1 fruit fly cellular context compared by ENCODE assay signal in the genomic region with DNA sequence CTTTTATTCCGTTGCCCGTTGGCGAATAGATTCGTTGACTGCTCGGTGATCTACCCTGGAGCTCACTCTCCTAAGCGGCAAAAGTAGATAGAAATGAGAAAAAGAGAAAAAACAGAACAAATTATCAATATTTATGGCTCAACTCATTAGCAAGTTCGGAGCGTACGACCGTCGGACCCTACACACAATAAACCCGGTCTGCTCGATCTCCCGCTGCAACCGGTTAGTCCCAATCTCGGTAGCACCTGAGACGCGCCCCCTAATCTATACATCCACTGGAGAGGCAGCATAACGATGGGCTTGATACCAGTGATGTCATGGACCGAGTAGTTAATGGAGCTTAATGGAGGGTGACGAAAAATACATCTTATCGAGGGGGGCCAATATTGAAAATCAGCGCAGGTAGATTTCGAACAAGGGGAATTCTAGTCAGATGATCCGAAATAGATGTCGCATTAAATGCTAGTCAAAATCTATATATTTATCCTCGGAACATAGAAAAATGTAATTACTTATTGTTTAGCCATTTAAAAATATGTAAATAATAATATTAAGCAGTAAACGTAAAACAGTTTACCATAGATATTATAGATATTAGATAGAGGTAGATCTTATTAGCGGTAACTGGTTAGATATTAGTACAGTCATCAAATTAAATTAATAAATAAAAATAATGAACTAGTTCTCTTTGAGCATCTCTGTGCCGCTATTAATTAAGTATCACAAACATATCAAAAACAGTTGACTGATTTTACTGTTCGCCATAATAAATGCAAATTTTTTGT.
TF ChIP-seq lines count a peak whose summit lies in the region.

A gene (minus strand): TSS at position 58 of the 785 bp plus-strand sequence.

TF ChIP-seq in whole organism, embryonic, 481 proteins besides CTCF, POLR2A, EP300 and RAD21 (continued from another document):
- TF ChIP-seq zfh1 (GFP tag; IDR thresholded peaks at IDR 0.05; lab: Robert Waterston, UW) (0 out of 3 replicates have a peak, but pooled peaks have one; percentile 2), Neu2 (GFP tag; optimal IDR thresholded peaks at IDR 0.05; lab: Kevin White, UChicago; ENCODE audit: borderline replicate concordance) (no peak), Fer2 (tag; optimal IDR thresholded peaks at IDR 0.05; lab: Kevin White, UChicago) (no peak), NK7.1 (GFP tag; optimal IDR thresholded peaks at IDR 0.05; lab: Kevin White, UChicago) (no peak), ken (GFP tag; IDR thresholded peaks at IDR 0.05; lab: Robert Waterston, UW) (no peak), exex (tag; optimal IDR thresholded peaks at IDR 0.05; lab: Kevin White, UChicago) (no peak), eve (GFP tag; optimal IDR thresholded peaks at IDR 0.05; lab: Kevin White, UChicago) (no peak), H15 (GFP tag; IDR thresholded peaks at IDR 0.05; lab: Robert Waterston, UW) (no peak), Rfx (GFP tag; IDR thresholded peaks at IDR 0.05; lab: Robert Waterston, UW) (no peak), crol (GFP tag; IDR thresholded peaks at IDR 0.05; lab: Robert Waterston, UW) (no peak), fu2 (GFP tag; optimal IDR thresholded peaks at IDR 0.05; lab: Kevin White, UChicago) (no peak), btn (GFP tag; optimal IDR thresholded peaks at IDR 0.05; lab: Kevin White, UChicago) (no peak), schlank (tag; optimal IDR thresholded peaks at IDR 0.05; lab: Kevin White, UChicago) (no peak), Poxn (GFP tag; IDR thresholded peaks at IDR 0.05; lab: Robert Waterston, UW) (no peak), grn (GFP tag; optimal IDR thresholded peaks at IDR 0.05; lab: Kevin White, UChicago) (no peak), Taf1 (GFP tag; IDR thresholded peaks at IDR 0.05; lab: Robert Waterston, UW) (no peak), jing (GFP tag; optimal IDR thresholded peaks at IDR 0.05; lab: Kevin White, UChicago) (no peak), jigr1 (GFP tag; IDR thresholded peaks at IDR 0.05; lab: Robert Waterston, UW) (no peak), hkb (optimal IDR thresholded peaks at IDR 0.05; lab: Kevin White, UChicago) (no peak), hkb (GFP tag; IDR thresholded peaks at IDR 0.05; lab: Robert Waterston, UW) (no peak), CG9609 (GFP tag; optimal IDR thresholded peaks at IDR 0.05; lab: Kevin White, UChicago) (no peak), Sox102F (GFP tag; optimal IDR thresholded peaks at IDR 0.05; lab: Kevin White, UChicago) (no peak), tll (GFP tag; optimal IDR thresholded peaks at IDR 0.05; lab: Kevin White, UChicago) (no peak), Six4 (GFP tag; optimal IDR thresholded peaks at IDR 0.05; lab: Kevin White, UChicago) (no peak), CG1603 (tag; optimal IDR thresholded peaks at IDR 0.05; lab: Kevin White, UChicago) (no peak), tup (GFP tag; optimal IDR thresholded peaks at IDR 0.05; lab: Kevin White, UChicago) (no peak), danr (GFP tag; IDR thresholded peaks at IDR 0.05; lab: Robert Waterston, UW) (no peak), CG7556 (GFP tag; optimal IDR thresholded peaks at IDR 0.05; lab: Kevin White, UChicago) (no peak), D19B (GFP tag; optimal IDR thresholded peaks at IDR 0.05; lab: Kevin White, UChicago) (no peak)
